Worm (Caenorhabditis elegans) whole organism, mixed stage, embryonic: Measurements from ENCODE around the gene sru-44.

Source experiments
- elt-3 ChIP-seq: fragments of 150-350 bp; optimal IDR thresholded peaks from 2 replicates; lab custom pipeline; 2014; ENCODE audit warnings: missing biosample characterization, missing genetic modification characterization
- tbx-8 ChIP-seq: fragments of 200-800 bp; sonication (Bioruptor generic); optimal IDR thresholded peaks from 2 replicates; lab custom pipeline; 2018; ENCODE audit warnings: mild to moderate bottlenecking, missing genetic modification characterization, moderate library complexity, missing compliant biosample characterization
- unc-120 ChIP-seq: sonication (generic microtip); optimal IDR thresholded peaks from 2 replicates; lab custom pipeline; 2017; ENCODE audit warnings: missing genetic modification characterization, missing compliant biosample characterization; ENCODE audit not compliant: poor library complexity, severe bottlenecking

DNA sequence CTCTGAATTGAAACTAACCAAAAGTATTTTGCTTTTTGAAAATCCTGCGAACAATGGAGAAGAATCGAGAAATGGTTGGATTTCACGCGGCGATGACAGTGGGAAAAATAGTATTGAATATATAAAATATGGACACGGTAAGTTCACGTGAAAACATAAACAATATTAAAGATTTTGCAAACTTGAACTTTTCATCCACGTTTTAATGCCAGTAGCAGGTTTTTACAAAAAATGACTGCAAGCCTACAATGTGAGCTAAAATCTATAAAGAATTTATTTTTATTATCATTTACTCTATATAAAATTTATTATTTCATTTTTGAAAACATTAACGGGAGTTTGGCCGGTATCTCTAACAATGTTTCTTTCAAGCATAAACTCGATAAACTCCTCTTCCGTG lies 38.2 kb downstream of the sru-44 start, which contains the start of gene F26D2.10:
- no peak for TF ChIP-seq unc-120
- no peak for TF ChIP-seq elt-3 (tag; lab: Kevin White, UChicago)
- TF ChIP-seq tbx-8, result no peak
